Worm (Caenorhabditis elegans): ENCODE data around the gene B0564.2.

The B0564.2 gene

ce11 chrIV:13098652-13099051 is 8.8 kb upstream of the B0564.2 start, which contains the start of the genes dli-1, tin-9.2 and exos-4.1:
Gene dli-1, minus strand, starts transcription at chrIV:13098792.
Gene tin-9.2, plus strand, starts transcription at chrIV:13098995.
Gene exos-4.1, plus strand, starts transcription at chrIV:13098999.
- TF ChIP-seq akir-1 (GFP tag; optimal IDR thresholded peaks at IDR 0.05) = no peak
- TF ChIP-seq F22D6.2 (tag; optimal IDR thresholded peaks at IDR 0.05) = no peak
- no peak for TF ChIP-seq madf-10 (tag; optimal IDR thresholded peaks at IDR 0.05)
- TF ChIP-seq chd-7 (tag; optimal IDR thresholded peaks at IDR 0.05) = no peak
- peak; percentile 29; the same call in 1 of the 2 replicates for TF ChIP-seq attf-3 (GFP tag; conservative IDR thresholded peaks at IDR 0.05)
- TF ChIP-seq K12H6.12 (tag; optimal IDR thresholded peaks at IDR 0.05) = no peak
- TF ChIP-seq aptf-2 (GFP tag; conservative IDR thresholded peaks at IDR 0.05) = no peak
- no peak for TF ChIP-seq sptf-2 (GFP tag; optimal IDR thresholded peaks at IDR 0.05)
- no peak for TF ChIP-seq egrh-3 (GFP tag; IDR thresholded peaks at IDR 0.05)
- TF ChIP-seq mes-4 (tag; optimal IDR thresholded peaks at IDR 0.05) = no peak
- peak; percentile 52 for TF ChIP-seq D2030.7 (GFP tag; IDR thresholded peaks at IDR 0.05)
- TF ChIP-seq C17E4.6 (GFP tag; IDR thresholded peaks at IDR 0.05) = no peak
- peak in 1 of 3 experiments; percentile 25 for TF ChIP-seq lin-35 (GFP tag; optimal IDR thresholded peaks at IDR 0.05)
- peak; percentile 46 for TF ChIP-seq snpc-4 (GFP tag; optimal IDR thresholded peaks at IDR 0.05)
- TF ChIP-seq snpc-4 (tag; optimal IDR thresholded peaks at IDR 0.05) = peak in 3 of 4 experiments; percentile 4 to 73 (median 68)
- TF ChIP-seq mcd-1 (GFP tag; IDR thresholded peaks at IDR 0.05) = peak; percentile 77
- no peak for TF ChIP-seq ceh-27 (GFP tag; optimal IDR thresholded peaks at IDR 0.05)
- no peak for TF ChIP-seq madf-3 (GFP tag; IDR thresholded peaks at IDR 0.05)
- 0 out of 2 replicates have a peak, but pooled peaks have one; percentile 36 for TF ChIP-seq nfyb-1 (GFP tag; IDR thresholded peaks at IDR 0.05)
- TF ChIP-seq lsy-27 (tag; optimal IDR thresholded peaks at IDR 0.05; ENCODE audit: borderline replicate concordance, insufficient read depth) = no peak
- 0 out of 2 replicates have a peak, but pooled peaks have one; percentile 11 for TF ChIP-seq K11D2.4 (GFP tag; IDR thresholded peaks at IDR 0.05)
- TF ChIP-seq die-1 (tag; optimal IDR thresholded peaks at IDR 0.05) = no peak
- TF ChIP-seq F57A8.1 (GFP tag; optimal IDR thresholded peaks at IDR 0.05) = no peak
- TF ChIP-seq unc-130 (GFP tag; optimal IDR thresholded peaks at IDR 0.05) = no peak
- TF ChIP-seq B0019.2 (GFP tag; conservative IDR thresholded peaks at IDR 0.05) = no peak
- no peak for TF ChIP-seq nhr-27 (tag; optimal IDR thresholded peaks at IDR 0.05)
- TF ChIP-seq ekl-4 (GFP tag; IDR thresholded peaks at IDR 0.05) = no peak
- peak; percentile 77 for TF ChIP-seq dox-1 (GFP tag; IDR thresholded peaks at IDR 0.05)
- TF ChIP-seq lin-40 (tag; optimal IDR thresholded peaks at IDR 0.05) = peak; percentile 63
- peak; percentile 44 for TF ChIP-seq tbp1 (GFP tag; optimal IDR thresholded peaks at IDR 0.05)
- TF ChIP-seq him-1 (tag; optimal IDR thresholded peaks at IDR 0.05) = no peak
- TF ChIP-seq athp-1 (tag; optimal IDR thresholded peaks at IDR 0.05) = no peak
- TF ChIP-seq F52B5.7 (tag; optimal IDR thresholded peaks at IDR 0.05) = no peak
- TF ChIP-seq ama-1 (optimal IDR thresholded peaks at IDR 0.05) = no peak
- TF ChIP-seq ama-1 (GFP tag; optimal IDR thresholded peaks at IDR 0.05) = no peak
- peak; percentile 42; the same call in 1 of the 2 replicates for TF ChIP-seq ceh-100 (GFP tag; IDR thresholded peaks at IDR 0.05)
- no peak for TF ChIP-seq ceh-79 (tag; optimal IDR thresholded peaks at IDR 0.05)
- TF ChIP-seq xnd-1 (tag; optimal IDR thresholded peaks at IDR 0.05) = no peak
- TF ChIP-seq F37B4.10 (GFP tag; IDR thresholded peaks at IDR 0.05) = no peak
- peak; percentile 75 for TF ChIP-seq F33H1.4 (GFP tag; IDR thresholded peaks at IDR 0.05)
- TF ChIP-seq zim-3 (tag; optimal IDR thresholded peaks at IDR 0.05) = no peak
- TF ChIP-seq ceh-58 (GFP tag; IDR thresholded peaks at IDR 0.05) = no peak
- no peak for TF ChIP-seq ceh-40 (GFP tag; IDR thresholded peaks at IDR 0.05)
- peak; percentile 41; the same call in 1 of the 2 replicates for TF ChIP-seq rcor-1 (GFP tag; IDR thresholded peaks at IDR 0.05)
- TF ChIP-seq bed-1 (GFP tag; IDR thresholded peaks at IDR 0.05) = no peak
- peak; percentile 84 for TF ChIP-seq F23B12.7 (tag; optimal IDR thresholded peaks at IDR 0.05; ENCODE audit: insufficient read depth)
- no peak for TF ChIP-seq F10E7.11 (tag; optimal IDR thresholded peaks at IDR 0.05)
- no peak for TF ChIP-seq Y95B8A.8 (GFP tag; IDR thresholded peaks at IDR 0.05)
- no peak for TF ChIP-seq hlh-12 (tag; optimal IDR thresholded peaks at IDR 0.05)
- TF ChIP-seq sdz-38 (tag; optimal IDR thresholded peaks at IDR 0.05) = no peak

Measured in whole organism, young adult.